Worm (Caenorhabditis elegans) whole organism, L4/young adult: ENCODE measurements around the gene tag-51.

Source experiments
- W03F9.2 ChIP-seq: fragments of 150-350 bp; optimal IDR thresholded peaks from 2 replicates; lab custom pipeline; 2014; ENCODE audit warnings: missing biosample characterization, missing genetic modification characterization
- dao-5 ChIP-seq: sonication (generic microtip); optimal IDR thresholded peaks from 2 replicates; lab custom pipeline; 2016; ENCODE audit warnings: missing genotype, missing genetic modification characterization, moderate library complexity, missing compliant biosample characterization
- him-1 ChIP-seq: sonication (generic microtip); optimal IDR thresholded peaks from 2 replicates; lab custom pipeline; 2016; ENCODE audit warnings: missing genotype, missing genetic modification reagents, missing genetic modification characterization, missing compliant biosample characterization

The tag-51 gene

ce11 chrIII:873432-873831 lies 19.4 kb downstream of the tag-51 start, which contains the start of gene clc-19:
clc-19 (minus strand) TSS chrIII:873566.
- TF ChIP-seq W03F9.2 = no peak

ce11 chrIII:879634-880033 lies 25.6 kb downstream of the tag-51 start, which contains the start of the genes T24C4.5 and ucr-2.3:
T24C4.5 (minus strand) TSS chrIII:879734.
ucr-2.3 (plus strand) TSS chrIII:879860.
- no peak for TF ChIP-seq dao-5 (tag; lab: Kevin White, UChicago)
- no peak for TF ChIP-seq W03F9.2
- no peak for TF ChIP-seq him-1 (tag; lab: Kevin White, UChicago)

ce11 chrIII:880840-881239 lies 26.8 kb downstream of the tag-51 start:
- TF ChIP-seq W03F9.2 (no peak), dao-5 (tag; lab: Kevin White, UChicago) (no peak), him-1 (tag; lab: Kevin White, UChicago) (no peak)

ce11 chrIII:881460-881859 lies 27.4 kb downstream of the tag-51 start:
- TF ChIP-seq dao-5 (tag; lab: Kevin White, UChicago) (peak; percentile 44), W03F9.2 (no peak), him-1 (tag; lab: Kevin White, UChicago) (no peak)

ce11 chrIII:883595-883994 lies 29.6 kb downstream of the tag-51 start:
- TF ChIP-seq him-1 (tag; lab: Kevin White, UChicago) = no peak
- TF ChIP-seq dao-5 (tag; lab: Kevin White, UChicago) = no peak
- TF ChIP-seq W03F9.2 = no peak

- TF ChIP-seq dao-5 (tag; lab: Kevin White, UChicago) (no peak), him-1 (tag; lab: Kevin White, UChicago) (no peak), W03F9.2 (no peak)
Measured at ce11 chrIII:886726-887125, 32.7 kb downstream of the tag-51 start, which contains the start of gene zer-1. zer-1 (minus strand) TSS chrIII:886793.

ce11 chrIII:887874-888299 lies 33.9 kb downstream of the tag-51 start:
- TF ChIP-seq dao-5 (tag; lab: Kevin White, UChicago) = no peak
- peak; percentile 14 for TF ChIP-seq W03F9.2
- TF ChIP-seq him-1 (tag; lab: Kevin White, UChicago) = peak; percentile 66

ce11 chrIII:888983-889549 lies 35.0 kb downstream of the tag-51 start:
- TF ChIP-seq him-1 (tag; lab: Kevin White, UChicago) (no peak), W03F9.2 (no peak), dao-5 (tag; lab: Kevin White, UChicago) (no peak)

ce11 chrIII:891014-891413 lies 37.0 kb downstream of the tag-51 start, which contains the start of gene T24C4.10:
T24C4.10 (minus strand) TSS chrIII:891243.
- TF ChIP-seq dao-5 (tag; lab: Kevin White, UChicago) = no peak
- no peak for TF ChIP-seq W03F9.2
- no peak for TF ChIP-seq him-1 (tag; lab: Kevin White, UChicago)

ce11 chrIII:895525-895924 lies 41.5 kb downstream of the tag-51 start, which contains the start of the genes ztf-18 and F23H11.2:
ztf-18 (minus strand) TSS chrIII:895712.
F23H11.2 (plus strand) TSS chrIII:895747.
- TF ChIP-seq dao-5 (tag; lab: Kevin White, UChicago) (no peak), him-1 (tag; lab: Kevin White, UChicago) (no peak), W03F9.2 (no peak)

ce11 chrIII:896904-897303 lies 42.9 kb downstream of the tag-51 start:
- TF ChIP-seq dao-5 (tag; lab: Kevin White, UChicago) = no peak
- TF ChIP-seq W03F9.2 = no peak
- TF ChIP-seq him-1 (tag; lab: Kevin White, UChicago) = no peak

ce11 chrIII:900134-900533 lies 46.1 kb downstream of the tag-51 start:
- no peak for TF ChIP-seq dao-5 (tag; lab: Kevin White, UChicago)
- no peak for TF ChIP-seq W03F9.2
- no peak for TF ChIP-seq him-1 (tag; lab: Kevin White, UChicago)

ce11 chrIII:901148-901547 lies 47.1 kb downstream of the tag-51 start, which contains the start of gene sucl-2:
sucl-2 (minus strand) TSS chrIII:901412.
- no peak for TF ChIP-seq W03F9.2
- no peak for TF ChIP-seq dao-5 (tag; lab: Kevin White, UChicago)
- TF ChIP-seq him-1 (tag; lab: Kevin White, UChicago) = no peak

- TF ChIP-seq dao-5 (tag; lab: Kevin White, UChicago) (no peak), him-1 (tag; lab: Kevin White, UChicago) (no peak), W03F9.2 (no peak)
Measured at ce11 chrIII:901600-902250, 47.7 kb downstream of the tag-51 start.
